Worm (Caenorhabditis elegans): ENCODE measurements around the gene nhr-150.

DNA sequence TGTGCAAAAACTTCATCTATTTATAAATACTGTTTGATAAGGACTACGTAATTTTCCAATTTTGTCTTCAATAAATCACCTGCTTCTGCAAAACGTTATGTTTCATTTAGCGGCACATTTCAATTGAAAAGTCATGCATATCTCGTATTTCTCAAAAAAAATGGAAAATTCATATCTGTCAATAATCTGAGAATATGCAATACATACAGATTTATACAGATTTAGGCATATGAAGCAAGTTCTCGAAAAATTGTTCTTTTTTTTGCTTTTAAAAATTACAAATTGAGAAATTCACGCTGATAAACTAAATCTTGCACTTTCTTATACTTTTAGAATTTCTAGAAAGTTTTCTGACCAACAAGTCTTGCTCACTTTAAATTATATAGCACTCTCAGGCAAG lies 37.1 kb downstream of the nhr-150 start, which contains the start of gene T26H5.11:
- TF ChIP-seq ceh-20 (GFP tag; IDR thresholded peaks at IDR 0.05) (no peak), jun-1 (tag; optimal IDR thresholded peaks at IDR 0.05) (no peak), nhr-28 (tag; optimal IDR thresholded peaks at IDR 0.05) (no peak), lin-13 (GFP tag; optimal IDR thresholded peaks at IDR 0.05) (no peak), dve-1 (tag; optimal IDR thresholded peaks at IDR 0.05; ENCODE audit: insufficient read depth) (no peak), ceh-82 (tag; optimal IDR thresholded peaks at IDR 0.05) (no peak), R02D3.7 (tag; optimal IDR thresholded peaks at IDR 0.05) (no peak)

Measured in whole organism, L4 larva.